Worm (Caenorhabditis elegans): Measurements from ENCODE around the gene Y62H9A.10.

The Y62H9A.10 gene

DNA sequence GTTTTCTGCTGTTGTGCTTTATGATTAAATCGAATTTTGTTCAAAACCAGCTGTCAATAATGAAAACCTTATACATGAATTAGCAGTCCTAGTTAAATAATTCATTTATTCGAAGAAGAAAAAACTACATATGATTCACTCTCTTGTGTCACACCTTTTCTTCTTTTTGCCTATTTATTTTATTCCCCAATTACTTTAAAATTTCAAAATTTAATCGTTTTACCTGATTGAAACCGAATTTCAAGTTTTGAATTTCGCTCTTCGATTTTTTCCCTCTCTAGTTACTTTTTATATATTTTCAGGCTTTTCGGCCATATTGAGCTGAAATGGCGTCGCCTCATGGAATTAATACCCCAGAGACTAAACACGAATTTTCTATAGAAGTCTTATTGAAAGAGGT is 50.1 kb downstream of the Y62H9A.10 start, which contains the start of gene xtr-1:
xtr-1 (plus strand) TSS at position 301 of the 400 bp plus-strand sequence.
- TF ChIP-seq snpc-4 (tag; optimal IDR thresholded peaks at IDR 0.05) = no peak
- no peak for TF ChIP-seq C16A3.4 (tag; optimal IDR thresholded peaks at IDR 0.05)
- TF ChIP-seq fkh-4 (tag; optimal IDR thresholded peaks at IDR 0.05; ENCODE audit: borderline replicate concordance) = no peak

Measured in whole organism, L1 larva.